Worm (Caenorhabditis elegans): ENCODE data around the gene nhr-136.

DNA sequence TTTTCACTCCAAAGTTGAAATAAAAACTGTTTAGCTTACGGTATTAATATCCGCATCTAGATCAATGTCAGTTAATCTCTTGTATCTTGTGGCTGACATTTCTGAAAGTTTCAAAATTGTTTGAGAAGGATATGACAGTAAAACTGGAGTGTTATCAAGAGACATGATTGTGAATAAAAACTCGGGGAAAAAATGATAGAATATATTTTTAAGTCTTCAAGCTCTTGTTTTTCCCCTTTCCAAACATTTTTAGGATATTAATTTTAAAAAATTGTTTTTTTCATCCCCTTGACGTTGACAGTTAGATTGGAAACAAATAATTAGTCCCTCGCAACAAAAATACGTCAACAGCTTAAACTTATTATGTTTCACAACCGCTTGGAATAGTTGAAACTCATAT, 32.1 kb upstream of the nhr-136 start, which contains the start of gene R07B7.6:
- no peak for TF ChIP-seq fkh-10 (GFP tag; optimal IDR thresholded peaks at IDR 0.05)
- no peak for TF ChIP-seq zag-1 (tag; optimal IDR thresholded peaks at IDR 0.05)
- no peak for TF ChIP-seq php-3 (GFP tag; IDR thresholded peaks at IDR 0.05)
- no peak for TF ChIP-seq aly-2 (tag; optimal IDR thresholded peaks at IDR 0.05)
- no peak for TF ChIP-seq mdl-1 (tag; optimal IDR thresholded peaks at IDR 0.05)
- TF ChIP-seq dve-1 (tag; optimal IDR thresholded peaks at IDR 0.05; ENCODE audit: insufficient read depth) = no peak
- TF ChIP-seq nhr-237 (tag; optimal IDR thresholded peaks at IDR 0.05) = no peak
